Worm (Caenorhabditis elegans) whole organism, midembryonic: ENCODE measurements around the gene phf-34.

Experiments used
- T22C8.4 ChIP-seq: fragments of 200-800 bp; sonication (Bioruptor generic); IDR thresholded peaks from 2 replicates; pipeline ENCODE4 v1.3.6; 2022; ENCODE audit warnings: missing genetic modification characterization, missing compliant biosample characterization
- cog-1 ChIP-seq: sonication (generic microtip); optimal IDR thresholded peaks from 2 replicates; lab custom pipeline; 2016; ENCODE audit warnings: missing genetic modification characterization, missing compliant biosample characterization
- flt-1 ChIP-seq: fragments of 200-800 bp; sonication (Bioruptor generic); IDR thresholded peaks from 2 replicates; pipeline ENCODE4 v1.3.6; 2022; ENCODE audit warnings: missing genetic modification characterization, missing compliant biosample characterization
- klf-2 ChIP-seq: fragments of 200-800 bp; sonication (Bioruptor generic); conservative IDR thresholded peaks from 2 replicates; pipeline ENCODE4 v1.3.6; 2022; ENCODE audit warnings: missing genetic modification reagents, missing genetic modification characterization, missing compliant biosample characterization
- med-1 ChIP-seq: sonication (generic microtip); optimal IDR thresholded peaks from 2 replicates; lab custom pipeline; 2017; ENCODE audit warnings: missing genetic modification characterization, mild to moderate bottlenecking, missing compliant biosample characterization, antibody characterized with exemption, missing genetic modification reagents; ENCODE audit not compliant: insufficient read depth
- ref-1 ChIP-seq: fragments of 200-800 bp; sonication (Bioruptor generic); conservative IDR thresholded peaks from 2 replicates; pipeline ENCODE4 v1.3.6; 2022; ENCODE audit warnings: missing genetic modification reagents, missing genetic modification characterization, missing compliant biosample characterization
- tab-1 ChIP-seq: fragments of 200-800 bp; sonication (Bioruptor generic); IDR thresholded peaks from 2 replicates; pipeline ENCODE4 v1.3.6; 2022; ENCODE audit warnings: missing genetic modification characterization, missing compliant biosample characterization
- ztf-23 ChIP-seq: fragments of 200-800 bp; sonication (Bioruptor generic); IDR thresholded peaks from 2 replicates; pipeline ENCODE4 v1.3.6; 2022; ENCODE audit warnings: missing genetic modification reagents, missing genetic modification characterization, missing compliant biosample characterization
- ztf-29 ChIP-seq: fragments of 200-800 bp; sonication (Bioruptor generic); IDR thresholded peaks from 2 replicates; pipeline ENCODE4 v1.3.6; 2022; ENCODE audit warnings: missing genetic modification reagents, missing genetic modification characterization, missing compliant biosample characterization

DNA sequence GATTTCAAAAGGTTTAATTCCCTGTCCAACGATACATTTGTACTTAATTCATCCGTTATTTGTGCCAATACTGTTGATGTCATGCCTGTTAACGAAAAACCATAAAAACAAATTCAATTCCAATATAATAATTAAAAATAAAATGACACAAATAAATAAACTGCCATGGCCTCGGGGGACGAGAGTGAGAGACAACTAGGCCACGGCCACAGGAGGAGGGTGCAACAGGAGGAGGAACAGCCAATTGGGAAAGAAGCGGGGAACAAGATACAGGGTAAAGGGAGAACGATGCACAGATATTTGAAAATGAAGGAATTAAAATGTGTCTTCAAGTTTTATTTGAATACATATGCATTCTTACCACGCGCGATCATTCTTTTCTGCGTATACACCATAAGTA lies 18.1 kb upstream of the phf-34 start, which contains the start of gene F21G4.6:
- no peak for TF ChIP-seq ztf-23 (GFP tag; lab: Robert Waterston, UW)
- TF ChIP-seq flt-1 (GFP tag; lab: Robert Waterston, UW) = no peak
- no peak for TF ChIP-seq ref-1 (GFP tag; lab: Robert Waterston, UW)
- TF ChIP-seq T22C8.4 (GFP tag; lab: Robert Waterston, UW) = no peak
- TF ChIP-seq cog-1 = no peak
- TF ChIP-seq klf-2 (GFP tag; lab: Robert Waterston, UW) = no peak
- no peak for TF ChIP-seq tab-1 (GFP tag; lab: Robert Waterston, UW)
- TF ChIP-seq ztf-29 = no peak
- no peak for TF ChIP-seq med-1 (GFP tag; lab: Kevin White, UChicago)
